Worm (Caenorhabditis elegans) whole organism, young adult: ENCODE measurements around the gene ubc-26.

Source experiments
- T26A5.8 ChIP-seq: sonication (generic microtip); optimal IDR thresholded peaks from 2 replicates; lab custom pipeline; 2016; ENCODE audit warnings: missing genetic modification characterization, missing compliant biosample characterization
- ceh-58 ChIP-seq: fragments of 200-800 bp; sonication (Bioruptor generic); IDR thresholded peaks from 2 replicates; pipeline ENCODE4 v1.3.6; 2022; ENCODE audit warnings: missing genetic modification characterization, missing compliant biosample characterization
- fkh-3 ChIP-seq: sonication (generic microtip); optimal IDR thresholded peaks from 2 replicates; lab custom pipeline; 2016; ENCODE audit warnings: mild to moderate bottlenecking, missing genetic modification characterization, missing compliant biosample characterization
- let-607 ChIP-seq, 2 experiments: fragments of 200-800 bp in 1 of 2; sonication (Bioruptor generic) in 1 of 2; sonication (generic microtip) in 1 of 2; optimal IDR thresholded peaks; 2 replicates each; lab custom pipeline; 2016 to 2018; ENCODE audit warnings: mild to moderate bottlenecking in 2 of 2, missing compliant biosample characterization in 2 of 2, missing genetic modification characterization in 2 of 2, moderate library complexity in 2 of 2, missing genotype in 1 of 2
- madf-8 ChIP-seq: fragments of 200-800 bp; sonication (Bioruptor generic); conservative IDR thresholded peaks from 2 replicates; pipeline ENCODE4 v1.3.6; 2022; ENCODE audit warnings: missing genetic modification reagents, missing genetic modification characterization, missing compliant biosample characterization
- nhr-179 ChIP-seq: sonication (generic microtip); optimal IDR thresholded peaks from 2 replicates; lab custom pipeline; 2016; ENCODE audit warnings: mild to moderate bottlenecking, missing genetic modification characterization, missing compliant biosample characterization
- unc-62 ChIP-seq: fragments of 150-350 bp; optimal IDR thresholded peaks from 2 replicates; lab custom pipeline; 2014; ENCODE audit warnings: missing biosample characterization, missing genetic modification reagents, missing genetic modification characterization

DNA sequence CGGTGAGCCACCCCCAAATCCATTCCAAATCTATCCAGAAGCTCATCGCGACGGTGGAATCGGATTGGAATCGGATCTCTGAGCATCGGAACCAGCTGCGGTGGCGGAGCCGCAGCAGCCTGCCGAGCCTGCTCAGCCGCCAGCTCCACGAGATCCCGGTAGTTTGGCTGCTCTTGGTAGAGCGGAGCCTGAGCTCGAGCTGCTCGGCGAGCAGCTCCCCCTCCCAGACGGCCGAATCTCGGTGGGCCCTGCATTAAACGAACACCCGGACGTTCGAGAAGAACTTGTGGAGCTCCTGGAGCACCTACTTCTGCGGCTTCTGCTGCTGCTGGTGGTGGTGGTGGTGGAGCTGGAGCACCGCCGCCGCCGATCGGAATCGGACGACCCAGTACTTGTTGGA is 3.6 kb upstream of the ubc-26 start:
- TF ChIP-seq unc-62 (no peak), madf-8 (no peak), nhr-179 (tag; lab: Kevin White, UChicago) (no peak), fkh-3 (no peak), ceh-58 (no peak), T26A5.8 (no peak), let-607 (tag; optimal IDR thresholded peaks at IDR 0.05; lab: Kevin White, UChicago) (no peak)
